Fruit fly (Drosophila melanogaster) whole organism, embryonic: ENCODE results near the gene CG43779.

Experiments used
- Atf3 ChIP-seq: fragments of 200-800 bp; sonication (Bioruptor generic); optimal IDR thresholded peaks from 3 replicates; lab custom pipeline; 2016; ENCODE audit warnings: missing biosample characterization, missing genetic modification characterization
- Atf6 ChIP-seq: fragments of 200-800 bp; sonication (Bioruptor generic); IDR thresholded peaks from 2 replicates; pipeline ENCODE4 v1.3.6; 2022; ENCODE audit warnings: missing biosample characterization, missing genetic modification characterization
- B-H1 ChIP-seq: fragments of 200-800 bp; sonication (Bioruptor generic); IDR thresholded peaks from 3 replicates; pipeline ENCODE4 v1.3.6; 2022; ENCODE audit warnings: missing biosample characterization, missing genetic modification characterization
- Bgb ChIP-seq: fragments of 200-800 bp; sonication (Bioruptor generic); IDR thresholded peaks from 2 replicates; pipeline ENCODE4 v1.3.6; 2022; ENCODE audit warnings: missing biosample characterization, missing genetic modification characterization; ENCODE audit not compliant: partially characterized antibody
- CG10979 ChIP-seq: fragments of 200-800 bp; sonication (Bioruptor generic); optimal IDR thresholded peaks from 2 replicates; lab custom pipeline; 2018; ENCODE audit warnings: missing biosample characterization, mild to moderate bottlenecking, missing genetic modification characterization, moderate library complexity
- CG11093 ChIP-seq: fragments of 200-800 bp; sonication (Bioruptor generic); IDR thresholded peaks from 3 replicates; pipeline ENCODE4 v1.3.6; 2022; ENCODE audit warnings: missing biosample characterization, missing genetic modification characterization
- CG15479 ChIP-seq: fragments of 200-800 bp; sonication (Bioruptor generic); optimal IDR thresholded peaks from 3 replicates; lab custom pipeline; 2019; ENCODE audit warnings: missing biosample characterization, mild to moderate bottlenecking, missing genetic modification characterization, moderate library complexity
- CG15514 ChIP-seq: fragments of 200-800 bp; sonication (Bioruptor generic); optimal IDR thresholded peaks from 3 replicates; lab custom pipeline; 2017; ENCODE audit warnings: missing biosample characterization, missing genetic modification characterization, mild to moderate bottlenecking, moderate library complexity, missing genetic modification reagents
- CG16779 ChIP-seq: fragments of 200-800 bp; sonication (Bioruptor generic); IDR thresholded peaks from 2 replicates; pipeline ENCODE4 v1.3.6; 2022; ENCODE audit warnings: missing biosample characterization, missing genetic modification characterization
- CG17568 ChIP-seq: fragments of 200-800 bp; sonication (Bioruptor generic); optimal IDR thresholded peaks from 2 replicates; lab custom pipeline; 2018; ENCODE audit warnings: missing biosample characterization, mild to moderate bottlenecking, missing genetic modification characterization, moderate library complexity
- CG18599 ChIP-seq: fragments of 200-800 bp; sonication (Bioruptor generic); optimal IDR thresholded peaks from 3 replicates; lab custom pipeline; 2017; ENCODE audit warnings: missing biosample characterization, missing genetic modification characterization, mild to moderate bottlenecking, moderate library complexity, missing genetic modification reagents
- CG18619 ChIP-seq: fragments of 200-800 bp; sonication (Bioruptor generic); optimal IDR thresholded peaks from 3 replicates; lab custom pipeline; 2017; ENCODE audit warnings: missing biosample characterization, mild to moderate bottlenecking, missing genetic modification characterization
- CG6654 ChIP-seq: fragments of 200-800 bp; sonication (Bioruptor generic); optimal IDR thresholded peaks from 2 replicates; lab custom pipeline; 2017; ENCODE audit warnings: missing biosample characterization, mild to moderate bottlenecking, missing genetic modification characterization
- CG7745 ChIP-seq: fragments of 200-800 bp; sonication (Bioruptor generic); optimal IDR thresholded peaks from 2 replicates; lab custom pipeline; 2018; ENCODE audit warnings: missing biosample characterization, mild to moderate bottlenecking, missing genetic modification characterization, moderate library complexity
- CG7987 ChIP-seq: fragments of 200-800 bp; sonication (Bioruptor generic); optimal IDR thresholded peaks from 2 replicates; lab custom pipeline; 2018; ENCODE audit warnings: missing biosample characterization, mild to moderate bottlenecking, missing genetic modification characterization, moderate library complexity
- CG8765 ChIP-seq: fragments of 200-800 bp; sonication (Bioruptor generic); IDR thresholded peaks from 2 replicates; pipeline ENCODE4 v1.3.6; 2022; ENCODE audit warnings: missing biosample characterization, missing genetic modification characterization
- CG9876 ChIP-seq: fragments of 200-800 bp; sonication (Bioruptor generic); optimal IDR thresholded peaks from 2 replicates; lab custom pipeline; 2016; ENCODE audit warnings: missing biosample characterization, missing genetic modification characterization
- CTCF ChIP-seq: fragments of 200-800 bp; sonication (Bioruptor generic); optimal IDR thresholded peaks from 2 replicates; lab custom pipeline; 2017; ENCODE audit warnings: missing biosample characterization, mild to moderate bottlenecking, missing genetic modification characterization, moderate library complexity
- CrebB ChIP-seq: fragments of 200-800 bp; sonication (Bioruptor generic); optimal IDR thresholded peaks from 3 replicates; lab custom pipeline; 2018; ENCODE audit warnings: missing biosample characterization, mild to moderate bottlenecking, missing genetic modification characterization
- Dip2 ChIP-seq: fragments of 200-800 bp; sonication (Bioruptor generic); IDR thresholded peaks from 2 replicates; pipeline ENCODE4 v1.3.6; 2022; ENCODE audit warnings: missing biosample characterization, missing genetic modification characterization
- E2f2 ChIP-seq: fragments of 200-800 bp; sonication (Bioruptor generic); IDR thresholded peaks from 2 replicates; pipeline ENCODE4 v1.3.6; 2022; ENCODE audit warnings: missing biosample characterization, missing genetic modification characterization
- HLHmδ ChIP-seq: fragments of 200-800 bp; sonication (Bioruptor generic); optimal IDR thresholded peaks from 2 replicates; lab custom pipeline; 2018; ENCODE audit warnings: missing biosample characterization, mild to moderate bottlenecking, missing genetic modification characterization, moderate library complexity
- Hr39 ChIP-seq: fragments of >200 bp; optimal IDR thresholded peaks from 2 replicates; lab custom pipeline; 2017
- Hsf ChIP-seq: fragments of 200-800 bp; sonication (Bioruptor generic); optimal IDR thresholded peaks from 3 replicates; lab custom pipeline; 2016; ENCODE audit warnings: missing biosample characterization, missing genetic modification characterization
- Max ChIP-seq: fragments of 200-800 bp; sonication (Bioruptor generic); optimal IDR thresholded peaks from 2 replicates; lab custom pipeline; 2016; ENCODE audit warnings: missing biosample characterization, mild to moderate bottlenecking, missing genetic modification characterization
- Neu2 ChIP-seq: fragments of 200-800 bp; sonication (Bioruptor generic); optimal IDR thresholded peaks from 3 replicates; lab custom pipeline; 2016; ENCODE audit warnings: missing biosample characterization, missing genetic modification characterization, borderline replicate concordance
- Nf-YB ChIP-seq: fragments of 200-800 bp; sonication (Bioruptor generic); optimal IDR thresholded peaks from 3 replicates; lab custom pipeline; 2019; ENCODE audit warnings: missing biosample characterization, mild to moderate bottlenecking, missing genetic modification characterization, moderate library complexity
- Rfx ChIP-seq: fragments of 200-800 bp; sonication (Bioruptor generic); IDR thresholded peaks from 2 replicates; pipeline ENCODE4 v1.3.6; 2022; ENCODE audit warnings: missing biosample characterization, missing genetic modification characterization
- Side ChIP-seq: fragments of 200-800 bp; sonication (Bioruptor generic); optimal IDR thresholded peaks from 2 replicates; lab custom pipeline; 2016; ENCODE audit warnings: missing biosample characterization, missing genetic modification characterization
- Sin3A ChIP-seq: fragments of >200 bp; optimal IDR thresholded peaks from 2 replicates; lab custom pipeline; 2018
- ase ChIP-seq: fragments of 200-800 bp; sonication (Bioruptor generic); IDR thresholded peaks from 3 replicates; pipeline ENCODE4 v1.3.6; 2022; ENCODE audit warnings: missing biosample characterization, missing genetic modification characterization
- btn ChIP-seq: fragments of 200-800 bp; sonication (Bioruptor generic); optimal IDR thresholded peaks from 2 replicates; lab custom pipeline; 2016; ENCODE audit warnings: missing biosample characterization, missing genetic modification characterization
- corto ChIP-seq: fragments of 200-800 bp; sonication (Bioruptor generic); optimal IDR thresholded peaks from 2 replicates; lab custom pipeline; 2016; ENCODE audit warnings: missing biosample characterization, mild to moderate bottlenecking, missing genetic modification characterization, moderate library complexity
- crol ChIP-seq: fragments of 200-800 bp; sonication (Bioruptor generic); IDR thresholded peaks from 2 replicates; pipeline ENCODE4 v1.3.6; 2022; ENCODE audit warnings: missing biosample characterization, missing genetic modification characterization
- danr ChIP-seq: fragments of 200-800 bp; sonication (Bioruptor generic); IDR thresholded peaks from 2 replicates; pipeline ENCODE4 v1.3.6; 2022; ENCODE audit warnings: missing biosample characterization, missing genetic modification characterization
- dati ChIP-seq: fragments of 200-800 bp; sonication (Bioruptor generic); IDR thresholded peaks from 2 replicates; pipeline ENCODE4 v1.3.6; 2022; ENCODE audit warnings: missing biosample characterization, missing genetic modification characterization
- disco-r ChIP-seq: fragments of 200-800 bp; sonication (Bioruptor generic); optimal IDR thresholded peaks from 2 replicates; lab custom pipeline; 2016; ENCODE audit warnings: missing biosample characterization, missing genetic modification characterization
- ems ChIP-seq: fragments of 200-800 bp; sonication (Bioruptor generic); optimal IDR thresholded peaks from 3 replicates; lab custom pipeline; 2016; ENCODE audit warnings: missing biosample characterization, missing genetic modification characterization
- en ChIP-seq: fragments of 200-800 bp; sonication (Bioruptor generic); optimal IDR thresholded peaks from 2 replicates; lab custom pipeline; 2016; ENCODE audit warnings: missing biosample characterization, missing genetic modification characterization
- eve ChIP-seq, 2 experiments: fragments of >200 bp; optimal IDR thresholded peaks; 2 replicates each; lab custom pipeline; 2017; ENCODE audit warnings: missing biosample characterization in 2 of 2, missing genetic modification characterization in 2 of 2
- eyg ChIP-seq: fragments of 200-800 bp; sonication (Bioruptor generic); optimal IDR thresholded peaks from 3 replicates; lab custom pipeline; 2016; ENCODE audit warnings: missing biosample characterization, missing genetic modification characterization
- h ChIP-seq: fragments of >200 bp; optimal IDR thresholded peaks from 2 replicates; lab custom pipeline; 2017
- her ChIP-seq: fragments of 200-800 bp; sonication (Bioruptor generic); optimal IDR thresholded peaks from 2 replicates; lab custom pipeline; 2016; ENCODE audit warnings: missing biosample characterization, missing genetic modification characterization
- hkb ChIP-seq, 2 experiments: fragments of 200-800 bp in 1 of 2; fragments of >200 bp in 1 of 2; sonication (Bioruptor generic) in 1 of 2; IDR thresholded peaks in 1 of 2; optimal IDR thresholded peaks in 1 of 2; 2 replicates each; pipeline versions ENCODE4 v1.3.6 to Lab custom; 2017 to 2022; ENCODE audit warnings: missing biosample characterization in 1 of 2, missing genetic modification characterization in 1 of 2
- kah ChIP-seq: fragments of 200-800 bp; sonication (Bioruptor generic); optimal IDR thresholded peaks from 2 replicates; lab custom pipeline; 2018; ENCODE audit warnings: missing biosample characterization, mild to moderate bottlenecking, missing genetic modification characterization
- lov ChIP-seq, 2 experiments: fragments of 200-800 bp in 1 of 2; fragments of >200 bp in 1 of 2; sonication (Bioruptor generic) in 1 of 2; IDR thresholded peaks in 1 of 2; optimal IDR thresholded peaks in 1 of 2; 2 replicates in 1 of 2; 3 replicates in 1 of 2; pipeline versions ENCODE4 v1.3.6 to Lab custom; 2017 to 2022; ENCODE audit warnings: missing biosample characterization in 1 of 2, missing genetic modification characterization in 1 of 2
- oc ChIP-seq: fragments of 200-800 bp; sonication (Bioruptor generic); optimal IDR thresholded peaks from 2 replicates; lab custom pipeline; 2018; ENCODE audit warnings: missing biosample characterization, mild to moderate bottlenecking, missing genetic modification characterization, moderate library complexity
- pzg ChIP-seq: fragments of 200-800 bp; sonication (Bioruptor generic); optimal IDR thresholded peaks from 3 replicates; lab custom pipeline; 2018; ENCODE audit warnings: missing biosample characterization, mild to moderate bottlenecking, missing genetic modification characterization, moderate library complexity
- slou ChIP-seq: fragments of 200-800 bp; sonication (Bioruptor generic); optimal IDR thresholded peaks from 3 replicates; lab custom pipeline; 2016; ENCODE audit warnings: missing biosample characterization, missing genetic modification characterization
- sug ChIP-seq: fragments of 200-800 bp; optimal IDR thresholded peaks from 2 replicates; lab custom pipeline; 2019; ENCODE audit warnings: missing biosample characterization, mild to moderate bottlenecking, missing genetic modification characterization, moderate library complexity
- unc-4 ChIP-seq: fragments of 200-800 bp; sonication (Bioruptor generic); IDR thresholded peaks from 2 replicates; pipeline ENCODE4 v1.3.6; 2022; ENCODE audit warnings: missing biosample characterization, missing genetic modification characterization; ENCODE audit not compliant: partially characterized antibody
- vvl ChIP-seq: fragments of 200-800 bp; sonication (Bioruptor generic); IDR thresholded peaks from 2 replicates; pipeline ENCODE4 v1.3.6; 2022; ENCODE audit warnings: missing biosample characterization, missing genetic modification characterization

Gene CG43779

dm6 chr2L:13295978-13296702 is 10.4 kb downstream of the CG43779 start (continued):
- TF ChIP-seq kah (GFP tag; lab: Kevin White, UChicago) = no peak
- no peak for TF ChIP-seq CG7987 (GFP tag; lab: Kevin White, UChicago)
- no peak for TF ChIP-seq eyg (GFP tag; lab: Kevin White, UChicago)
- TF ChIP-seq eve (GFP tag; optimal IDR thresholded peaks at IDR 0.05; lab: Kevin White, UChicago) = no peak
- peak; percentile 39 for TF ChIP-seq CG15479 (GFP tag; lab: Kevin White, UChicago)
- TF ChIP-seq CG16779 = no peak
- no peak for TF ChIP-seq crol (GFP tag; lab: Robert Waterston, UW)
- TF ChIP-seq CG18599 (GFP tag; lab: Kevin White, UChicago) = no peak
- peak; percentile 8 for TF ChIP-seq Atf3 (GFP tag; lab: Kevin White, UChicago)
- TF ChIP-seq Rfx = 0 out of 2 replicates have a peak, but pooled peaks have one; percentile 23
- TF ChIP-seq CG9876 (GFP tag; lab: Kevin White, UChicago) = no peak
- TF ChIP-seq ase (GFP tag; lab: Robert Waterston, UW) = no peak
- 0 out of 2 replicates have a peak, but pooled peaks have one; percentile 22 for TF ChIP-seq unc-4
- no peak for TF ChIP-seq Hr39 (lab: Kevin White, UChicago)
- no peak for TF ChIP-seq btn
- no peak for TF ChIP-seq danr (GFP tag; lab: Robert Waterston, UW)
- TF ChIP-seq disco-r (GFP tag; lab: Kevin White, UChicago) = peak; percentile 9
- TF ChIP-seq Hsf (GFP tag; lab: Kevin White, UChicago) = no peak
- TF ChIP-seq lov (optimal IDR thresholded peaks at IDR 0.05; lab: Kevin White, UChicago) = no peak
- TF ChIP-seq lov (GFP tag; IDR thresholded peaks at IDR 0.05; lab: Robert Waterston, UW) = no peak
- TF ChIP-seq Bgb (GFP tag; lab: Robert Waterston, UW) = peak; percentile 60
- peak; percentile 7 for TF ChIP-seq CrebB (tag; lab: Kevin White, UChicago)
- no peak for TF ChIP-seq CG8765 (GFP tag; lab: Robert Waterston, UW)
- no peak for TF ChIP-seq CG17568
- no peak for TF ChIP-seq CG6654 (GFP tag; lab: Kevin White, UChicago)
- TF ChIP-seq CG7745 (tag; lab: Kevin White, UChicago) = no peak
- TF ChIP-seq her = no peak
- TF ChIP-seq CTCF (GFP tag; lab: Kevin White, UChicago) = no peak
- no peak for TF ChIP-seq CG15514 (GFP tag; lab: Kevin White, UChicago)
- TF ChIP-seq vvl (GFP tag; lab: Robert Waterston, UW) = peak; percentile 26; the same call in 1 of the 2 replicates
- peak; percentile 48 for TF ChIP-seq Sin3A (lab: Kevin White, UChicago)
- no peak for TF ChIP-seq Nf-YB (GFP tag; lab: Kevin White, UChicago)
- TF ChIP-seq CG10979 (tag; lab: Kevin White, UChicago) = no peak
- no peak for TF ChIP-seq corto
- TF ChIP-seq Max = no peak
- TF ChIP-seq Side (GFP tag; lab: Kevin White, UChicago) = no peak
- TF ChIP-seq oc (tag; lab: Kevin White, UChicago) = no peak
- no peak for TF ChIP-seq CG11093 (GFP tag; lab: Robert Waterston, UW)
- TF ChIP-seq, all 482 proteins: peak for 81

DNA sequence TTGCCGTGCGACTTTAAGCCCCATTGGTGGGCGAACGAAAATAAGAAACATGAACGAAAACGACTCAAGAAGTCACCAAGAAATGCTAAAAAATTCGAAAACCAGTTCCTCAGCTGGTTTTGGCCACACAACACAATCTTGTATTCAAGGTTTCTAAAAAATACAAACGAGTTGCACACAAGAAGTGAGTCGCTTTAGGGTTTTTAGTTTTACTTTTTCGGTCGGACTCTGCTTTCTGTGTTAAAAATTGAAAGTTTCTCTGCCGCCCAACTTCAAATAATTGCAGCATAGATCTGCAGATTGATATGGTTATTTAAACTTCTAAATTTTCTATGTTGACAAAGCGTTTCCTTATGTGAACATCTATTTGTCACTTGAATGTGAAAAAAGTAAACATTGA is 13.9 kb downstream of the CG43779 start, which contains the start of gene CG16824:
CG16824 (plus strand) TSS at position 384 of the 400 bp plus-strand sequence.
- TF ChIP-seq sug (tag; lab: Kevin White, UChicago) (no peak), CG18619 (GFP tag; lab: Kevin White, UChicago) (no peak), ems (GFP tag; lab: Kevin White, UChicago) (no peak), slou (GFP tag; lab: Kevin White, UChicago) (no peak), B-H1 (GFP tag; lab: Robert Waterston, UW) (no peak), dati (GFP tag; lab: Robert Waterston, UW) (no peak), E2f2 (GFP tag; lab: Robert Waterston, UW) (no peak), CG8765 (GFP tag; lab: Robert Waterston, UW) (no peak), HLHmδ (GFP tag; lab: Kevin White, UChicago) (no peak), pzg (GFP tag; lab: Kevin White, UChicago) (no peak), Neu2 (GFP tag; lab: Kevin White, UChicago) (no peak), Atf6 (GFP tag; lab: Robert Waterston, UW) (no peak), Dip2 (GFP tag; lab: Robert Waterston, UW) (no peak), hkb (optimal IDR thresholded peaks at IDR 0.05; lab: Kevin White, UChicago) (no peak), hkb (GFP tag; IDR thresholded peaks at IDR 0.05; lab: Robert Waterston, UW) (no peak), h (lab: Kevin White, UChicago) (no peak), en (no peak)
